Fruit fly (Drosophila melanogaster) whole organism, embryonic: ENCODE data around the gene CG32095.

Experiments
- Atf3 ChIP-seq: fragments of 200-800 bp; sonication (Bioruptor generic); optimal IDR thresholded peaks from 3 replicates; lab custom pipeline; 2016; ENCODE audit warnings: missing biosample characterization, missing genetic modification characterization
- B-H2 ChIP-seq: fragments of 200-800 bp; sonication (Bioruptor generic); optimal IDR thresholded peaks from 2 replicates; lab custom pipeline; 2018; ENCODE audit warnings: missing biosample characterization, mild to moderate bottlenecking, missing genetic modification characterization
- BtbVII ChIP-seq: fragments of 200-800 bp; sonication (Bioruptor generic); optimal IDR thresholded peaks from 3 replicates; lab custom pipeline; 2017; ENCODE audit warnings: missing biosample characterization, mild to moderate bottlenecking, missing genetic modification characterization
- CG11504 ChIP-seq: fragments of 200-800 bp; sonication (Bioruptor generic); optimal IDR thresholded peaks from 3 replicates; lab custom pipeline; 2019; ENCODE audit warnings: missing biosample characterization, mild to moderate bottlenecking, missing genetic modification characterization, moderate library complexity
- CG12942 ChIP-seq: fragments of 200-800 bp; sonication (Bioruptor generic); optimal IDR thresholded peaks from 3 replicates; lab custom pipeline; 2016; ENCODE audit warnings: missing biosample characterization, missing genetic modification characterization
- CG13424 ChIP-seq: fragments of 200-800 bp; sonication (Bioruptor generic); optimal IDR thresholded peaks from 2 replicates; lab custom pipeline; 2019; ENCODE audit warnings: missing biosample characterization, mild to moderate bottlenecking, missing genetic modification characterization, moderate library complexity
- CG13775 ChIP-seq: fragments of 200-800 bp; sonication (Bioruptor generic); optimal IDR thresholded peaks from 3 replicates; lab custom pipeline; 2017; ENCODE audit warnings: missing biosample characterization, mild to moderate bottlenecking, missing genetic modification characterization
- CG14860 ChIP-seq: fragments of 200-800 bp; sonication (Bioruptor generic); IDR thresholded peaks from 3 replicates; pipeline ENCODE4 v1.3.6; 2022; ENCODE audit warnings: missing biosample characterization, missing genetic modification characterization; ENCODE audit not compliant: partially characterized antibody
- CG15601 ChIP-seq: fragments of 200-800 bp; sonication (Bioruptor generic); optimal IDR thresholded peaks from 3 replicates; lab custom pipeline; 2019; ENCODE audit warnings: missing biosample characterization, mild to moderate bottlenecking, missing genetic modification characterization, moderate library complexity
- CG1647 ChIP-seq: fragments of 200-800 bp; sonication (Bioruptor generic); optimal IDR thresholded peaks from 3 replicates; lab custom pipeline; 2016; ENCODE audit warnings: missing biosample characterization, missing genetic modification characterization
- CG16779 ChIP-seq: fragments of 200-800 bp; sonication (Bioruptor generic); IDR thresholded peaks from 2 replicates; pipeline ENCODE4 v1.3.6; 2022; ENCODE audit warnings: missing biosample characterization, missing genetic modification characterization
- CG17328 ChIP-seq: fragments of 200-800 bp; sonication (Bioruptor generic); IDR thresholded peaks from 2 replicates; pipeline ENCODE4 v1.3.6; 2022; ENCODE audit warnings: missing biosample characterization, missing genetic modification characterization
- CG17912 ChIP-seq: fragments of 200-800 bp; sonication (Bioruptor generic); optimal IDR thresholded peaks from 2 replicates; lab custom pipeline; 2018; ENCODE audit warnings: missing biosample characterization, mild to moderate bottlenecking, missing genetic modification characterization
- CG18476 ChIP-seq: fragments of 200-800 bp; sonication (Bioruptor generic); optimal IDR thresholded peaks from 2 replicates; lab custom pipeline; 2016; ENCODE audit warnings: missing biosample characterization, mild to moderate bottlenecking, missing genetic modification characterization
- CG18599 ChIP-seq: fragments of 200-800 bp; sonication (Bioruptor generic); optimal IDR thresholded peaks from 3 replicates; lab custom pipeline; 2017; ENCODE audit warnings: missing biosample characterization, missing genetic modification characterization, mild to moderate bottlenecking, moderate library complexity, missing genetic modification reagents
- CG2712 ChIP-seq: fragments of 200-800 bp; optimal IDR thresholded peaks from 3 replicates; lab custom pipeline; 2019; ENCODE audit warnings: missing biosample characterization, mild to moderate bottlenecking, missing genetic modification characterization, moderate library complexity
- CG3065 ChIP-seq: fragments of 200-800 bp; sonication (Bioruptor generic); optimal IDR thresholded peaks from 2 replicates; lab custom pipeline; 2016; ENCODE audit warnings: missing biosample characterization, missing genetic modification characterization
- CG33213 ChIP-seq: fragments of 200-800 bp; sonication (Bioruptor generic); optimal IDR thresholded peaks from 3 replicates; lab custom pipeline; 2016; ENCODE audit warnings: missing biosample characterization, missing genetic modification characterization
- CG34224 ChIP-seq: fragments of 200-800 bp; sonication (Bioruptor generic); IDR thresholded peaks from 3 replicates; pipeline ENCODE4 v1.3.6; 2022; ENCODE audit warnings: missing biosample characterization, missing genetic modification characterization; ENCODE audit not compliant: partially characterized antibody
- CG6654 ChIP-seq: fragments of 200-800 bp; sonication (Bioruptor generic); optimal IDR thresholded peaks from 2 replicates; lab custom pipeline; 2017; ENCODE audit warnings: missing biosample characterization, mild to moderate bottlenecking, missing genetic modification characterization
- CG7928 ChIP-seq: fragments of 200-800 bp; sonication (Bioruptor generic); optimal IDR thresholded peaks from 2 replicates; lab custom pipeline; 2017; ENCODE audit warnings: missing biosample characterization, mild to moderate bottlenecking, missing genetic modification characterization
- CG7987 ChIP-seq: fragments of 200-800 bp; sonication (Bioruptor generic); optimal IDR thresholded peaks from 2 replicates; lab custom pipeline; 2018; ENCODE audit warnings: missing biosample characterization, mild to moderate bottlenecking, missing genetic modification characterization, moderate library complexity
- Doc3 ChIP-seq: fragments of 200-800 bp; sonication (Bioruptor generic); IDR thresholded peaks from 3 replicates; pipeline ENCODE4 v1.3.6; 2022; ENCODE audit warnings: missing biosample characterization, missing genetic modification characterization; ENCODE audit not compliant: partially characterized antibody
- Hmx ChIP-seq: fragments of 200-800 bp; sonication (Bioruptor generic); optimal IDR thresholded peaks from 2 replicates; lab custom pipeline; 2016; ENCODE audit warnings: missing biosample characterization, missing genetic modification characterization
- Med ChIP-seq: fragments of 200-800 bp; sonication (Bioruptor generic); peaks from one replicate; lab custom pipeline; 2016; ENCODE audit warnings: missing biosample characterization, missing genetic modification characterization, mild to moderate bottlenecking, inconsistent platforms, moderate library complexity
- NK7.1 ChIP-seq: fragments of 200-800 bp; sonication (Bioruptor generic); optimal IDR thresholded peaks from 3 replicates; lab custom pipeline; 2016; ENCODE audit warnings: missing biosample characterization, missing genetic modification characterization
- Scr ChIP-seq: fragments of 200-800 bp; sonication (Bioruptor generic); IDR thresholded peaks from 2 replicates; pipeline ENCODE4 v1.3.6; 2022; ENCODE audit warnings: missing biosample characterization, missing genetic modification characterization; ENCODE audit not compliant: partially characterized antibody
- Sry-β ChIP-seq: fragments of 200-800 bp; sonication (Bioruptor generic); optimal IDR thresholded peaks from 2 replicates; lab custom pipeline; 2018; ENCODE audit warnings: missing biosample characterization, mild to moderate bottlenecking, missing genetic modification characterization, moderate library complexity
- Xrp1 ChIP-seq: fragments of 200-800 bp; sonication (Bioruptor generic); IDR thresholded peaks from 2 replicates; pipeline ENCODE4 v1.3.6; 2022; ENCODE audit warnings: missing biosample characterization, missing genetic modification characterization
- al ChIP-seq: fragments of 200-800 bp; sonication (Bioruptor generic); IDR thresholded peaks from 2 replicates; pipeline ENCODE4 v1.3.6; 2022; ENCODE audit warnings: missing biosample characterization, missing genetic modification characterization
- ase ChIP-seq: fragments of 200-800 bp; sonication (Bioruptor generic); IDR thresholded peaks from 3 replicates; pipeline ENCODE4 v1.3.6; 2022; ENCODE audit warnings: missing biosample characterization, missing genetic modification characterization
- chinmo ChIP-seq: fragments of 200-800 bp; sonication (Bioruptor generic); IDR thresholded peaks from 4 replicates; pipeline ENCODE4 v1.3.6; 2022; ENCODE audit warnings: missing biosample characterization, missing genetic modification characterization; ENCODE audit not compliant: partially characterized antibody
- dmrt11E ChIP-seq: fragments of 200-800 bp; sonication (Bioruptor generic); optimal IDR thresholded peaks from 3 replicates; lab custom pipeline; 2018; ENCODE audit warnings: missing biosample characterization, mild to moderate bottlenecking, missing genetic modification characterization, moderate library complexity
- fd3F ChIP-seq: fragments of 200-800 bp; sonication (Bioruptor generic); optimal IDR thresholded peaks from 2 replicates; lab custom pipeline; 2018; ENCODE audit warnings: missing biosample characterization, mild to moderate bottlenecking, missing genetic modification characterization, moderate library complexity
- fd96Cb ChIP-seq: fragments of 200-800 bp; sonication (Bioruptor generic); optimal IDR thresholded peaks from 2 replicates; lab custom pipeline; 2018; ENCODE audit warnings: missing biosample characterization, mild to moderate bottlenecking, missing genetic modification characterization, moderate library complexity
- gce ChIP-seq: fragments of 200-800 bp; sonication (Bioruptor generic); IDR thresholded peaks from 3 replicates; pipeline ENCODE4 v1.3.6; 2022; ENCODE audit warnings: missing biosample characterization, missing genetic modification characterization
- hb ChIP-seq: fragments of 200-800 bp; sonication (Bioruptor generic); IDR thresholded peaks from 3 replicates; pipeline ENCODE4 v1.3.6; 2022; ENCODE audit warnings: missing biosample characterization, missing genetic modification characterization; ENCODE audit not compliant: partially characterized antibody
- her ChIP-seq: fragments of 200-800 bp; sonication (Bioruptor generic); optimal IDR thresholded peaks from 2 replicates; lab custom pipeline; 2016; ENCODE audit warnings: missing biosample characterization, missing genetic modification characterization
- luna ChIP-seq: fragments of 200-800 bp; sonication (Bioruptor generic); optimal IDR thresholded peaks from 2 replicates; lab custom pipeline; 2016; ENCODE audit warnings: missing biosample characterization, missing genetic modification characterization
- nom ChIP-seq: fragments of 200-800 bp; sonication (Bioruptor generic); optimal IDR thresholded peaks from 2 replicates; lab custom pipeline; 2017; ENCODE audit warnings: missing biosample characterization, missing genetic modification characterization, mild to moderate bottlenecking, moderate library complexity, missing genetic modification reagents
- oc ChIP-seq: fragments of 200-800 bp; sonication (Bioruptor generic); optimal IDR thresholded peaks from 2 replicates; lab custom pipeline; 2018; ENCODE audit warnings: missing biosample characterization, mild to moderate bottlenecking, missing genetic modification characterization, moderate library complexity
- pita ChIP-seq: fragments of 200-800 bp; sonication (Bioruptor generic); optimal IDR thresholded peaks from 2 replicates; lab custom pipeline; 2017; ENCODE audit warnings: missing biosample characterization, mild to moderate bottlenecking, missing genetic modification characterization
- repo ChIP-seq: fragments of 200-800 bp; sonication (Bioruptor generic); optimal IDR thresholded peaks from 2 replicates; lab custom pipeline; 2016; ENCODE audit warnings: missing biosample characterization, missing genetic modification characterization
- shn ChIP-seq: fragments of 200-800 bp; sonication (Bioruptor generic); optimal IDR thresholded peaks from 3 replicates; lab custom pipeline; 2016; ENCODE audit warnings: missing biosample characterization, missing genetic modification characterization
- sim ChIP-seq: fragments of 200-800 bp; sonication (Bioruptor generic); IDR thresholded peaks from 2 replicates; pipeline ENCODE4 v1.3.6; 2022; ENCODE audit warnings: missing biosample characterization, missing genetic modification characterization
- wor ChIP-seq: fragments of 200-800 bp; sonication (Bioruptor generic); IDR thresholded peaks from 2 replicates; pipeline ENCODE4 v1.3.6; 2022; ENCODE audit warnings: missing biosample characterization, missing genetic modification characterization

Gene CG32095

DNA sequence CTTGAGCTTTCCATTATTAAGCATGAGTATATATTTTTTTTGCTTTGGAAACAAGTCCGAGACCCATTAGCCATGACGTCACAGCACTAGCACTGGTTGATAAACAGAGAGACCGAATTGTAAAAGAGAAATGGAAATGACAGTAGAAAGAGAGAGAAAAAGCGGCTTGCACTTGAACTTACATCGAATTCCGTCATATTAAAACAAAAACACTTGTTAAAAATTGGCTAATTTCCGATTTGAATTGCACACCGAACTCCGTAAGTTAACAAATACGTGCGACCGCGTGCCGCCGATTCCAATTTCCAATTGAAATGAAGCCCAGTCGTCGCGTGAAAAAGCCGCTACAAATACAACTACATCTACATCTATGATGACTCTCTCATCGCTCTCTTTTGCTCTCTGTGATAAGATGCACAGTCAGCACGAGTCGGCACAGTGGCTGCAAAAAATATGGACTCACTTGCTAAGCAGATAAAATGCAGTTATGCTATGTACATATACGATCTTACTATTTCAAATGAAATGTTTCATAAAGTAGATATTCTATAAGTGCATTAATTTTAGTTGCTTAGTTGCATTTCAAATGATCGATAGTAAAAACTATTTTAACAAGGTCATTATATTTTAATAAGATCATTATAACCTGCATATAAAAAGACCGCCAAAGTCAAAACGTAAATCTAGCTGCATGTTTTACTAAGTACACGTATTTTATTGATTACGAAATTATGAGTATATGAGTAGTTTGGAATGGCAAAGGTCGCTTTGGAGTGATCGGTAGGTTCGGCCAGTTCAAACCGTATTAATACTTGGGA lies 5.7 kb downstream of the CG32095 start (continued):
- TF ChIP-seq nom (GFP tag; lab: Kevin White, UChicago): no peak
- peak; percentile 55; the same call in 1 of the 3 replicates for TF ChIP-seq ase (GFP tag; lab: Robert Waterston, UW)
- peak; percentile 21 for TF ChIP-seq her (GFP tag; lab: Kevin White, UChicago)
- TF ChIP-seq BtbVII (GFP tag; lab: Kevin White, UChicago): peak; percentile 86
- no peak for TF ChIP-seq CG12942 (GFP tag; lab: Kevin White, UChicago)
- peak; percentile 79 for TF ChIP-seq Med
- no peak for TF ChIP-seq pita (GFP tag; lab: Kevin White, UChicago)
- no peak for TF ChIP-seq CG6654 (GFP tag; lab: Kevin White, UChicago)
- TF ChIP-seq CG1647: no peak
- peak; percentile 3 for TF ChIP-seq Atf3 (GFP tag; lab: Kevin White, UChicago)
- peak; percentile 84; the same call in 3 of the 4 replicates for TF ChIP-seq chinmo
- peak; percentile 39 for TF ChIP-seq CG2712 (tag; lab: Kevin White, UChicago)
- TF ChIP-seq CG15601 (tag; lab: Kevin White, UChicago): peak; percentile 63
- TF ChIP-seq Xrp1 (GFP tag; lab: Robert Waterston, UW): peak; percentile 64
- no peak for TF ChIP-seq CG33213 (GFP tag; lab: Kevin White, UChicago)
- TF ChIP-seq luna (GFP tag; lab: Kevin White, UChicago): no peak
- TF ChIP-seq CG17912: no peak
- TF ChIP-seq wor (GFP tag; lab: Robert Waterston, UW): no peak
- TF ChIP-seq Hmx: no peak

dm6 chr3L:11816641-11817040 lies 8.9 kb downstream of the CG32095 start:
- no peak for TF ChIP-seq CG7928 (GFP tag; lab: Kevin White, UChicago)
- no peak for TF ChIP-seq shn (GFP tag; lab: Kevin White, UChicago)
- no peak for TF ChIP-seq fd3F
- TF ChIP-seq CG11504: peak; percentile 99
- TF ChIP-seq repo: no peak

DNA sequence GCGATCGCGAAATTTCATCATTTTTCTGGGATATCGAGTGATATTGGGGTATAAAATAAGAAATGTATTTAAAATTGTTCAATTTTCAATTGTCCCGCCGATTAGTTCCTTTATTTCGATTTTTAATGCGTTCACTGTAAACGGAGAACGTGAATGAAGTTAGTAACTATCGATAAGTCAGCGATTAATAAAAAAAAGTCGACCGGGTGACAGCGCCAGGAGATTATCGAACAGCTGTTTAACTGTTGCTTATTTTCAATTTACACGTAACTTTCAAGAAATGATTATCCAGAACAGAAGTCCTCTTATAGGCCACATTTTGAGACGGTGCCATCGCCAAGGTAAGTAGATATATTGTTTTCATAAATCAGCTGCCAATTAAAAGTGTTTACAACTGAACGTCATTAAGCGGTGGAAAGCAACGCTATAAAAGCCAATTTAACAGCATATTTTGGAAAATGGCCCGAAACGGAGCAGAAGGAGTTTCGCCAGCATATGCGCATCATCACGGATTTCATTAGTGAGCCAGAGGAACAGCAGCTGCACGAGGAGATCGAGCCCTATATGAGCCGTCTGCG lies 10.2 kb downstream of the CG32095 start, which contains the start of gene CG14130:
TSS of gene CG14130 (plus strand) at position 225 of the 578 bp plus-strand sequence.
- TF ChIP-seq Doc3 (GFP tag; lab: Robert Waterston, UW) (peak; percentile 89), CG18476 (no peak), CG3065 (GFP tag; lab: Kevin White, UChicago) (no peak), CG14860 (peak; percentile 91), fd96Cb (tag; lab: Kevin White, UChicago) (no peak), CG16779 (GFP tag; lab: Robert Waterston, UW) (no peak), B-H2 (GFP tag; lab: Kevin White, UChicago) (no peak), CG7928 (GFP tag; lab: Kevin White, UChicago) (no peak), oc (tag; lab: Kevin White, UChicago) (peak; percentile 95), al (GFP tag; lab: Robert Waterston, UW) (no peak), CG17328 (no peak), CG18599 (GFP tag; lab: Kevin White, UChicago) (no peak), gce (GFP tag; lab: Robert Waterston, UW) (no peak), sim (GFP tag; lab: Robert Waterston, UW) (no peak), hb (GFP tag; lab: Robert Waterston, UW) (peak; percentile 87), Scr (GFP tag; lab: Robert Waterston, UW) (peak; percentile 90), CG13775 (GFP tag; lab: Kevin White, UChicago) (no peak), NK7.1 (GFP tag; lab: Kevin White, UChicago) (no peak), CG7987 (GFP tag; lab: Kevin White, UChicago) (no peak), dmrt11E (tag; lab: Kevin White, UChicago) (no peak), CG13424 (tag; lab: Kevin White, UChicago) (no peak), CG34224 (GFP tag; lab: Robert Waterston, UW) (peak; percentile 98), Sry-β (GFP tag; lab: Kevin White, UChicago) (no peak)
